Worm (Caenorhabditis elegans) whole organism, L1 larva: ENCODE measurements around the gene srp-3.

Experiments used
- C16A3.4 ChIP-seq: fragments of 150-350 bp; optimal IDR thresholded peaks from 2 replicates; lab custom pipeline; 2014; ENCODE audit warnings: missing biosample characterization, missing genetic modification characterization
- Y116A8C.19 ChIP-seq: sonication (generic microtip); optimal IDR thresholded peaks from 2 replicates; lab custom pipeline; 2016; ENCODE audit warnings: missing compliant biosample characterization, missing genetic modification characterization, borderline replicate concordance
- ceh-63 ChIP-seq: fragments of 200-800 bp; sonication (Bioruptor generic); optimal IDR thresholded peaks from 2 replicates; lab custom pipeline; 2018; ENCODE audit warnings: mild to moderate bottlenecking, missing genetic modification characterization, missing compliant biosample characterization
- ceh-88 ChIP-seq: fragments of 200-800 bp; sonication (Bioruptor generic); IDR thresholded peaks from 2 replicates; pipeline ENCODE4 v1.3.6; 2022; ENCODE audit warnings: missing genetic modification characterization, missing compliant biosample characterization
- ceh-90 ChIP-seq: sonication (generic microtip); optimal IDR thresholded peaks from 2 replicates; lab custom pipeline; 2016; ENCODE audit warnings: missing genetic modification characterization, missing compliant biosample characterization
- ces-1 ChIP-seq: fragments of 150-350 bp; optimal IDR thresholded peaks from 2 replicates; lab custom pipeline; 2014; ENCODE audit warnings: missing biosample characterization, missing genetic modification reagents, missing genetic modification characterization
- dpl-1 ChIP-seq, 3 experiments: fragments of 150-350 bp in 2 of 3; sonication (generic microtip) in 1 of 3; optimal IDR thresholded peaks; 2 replicates each; lab custom pipeline; 2014 to 2017; ENCODE audit warnings: missing biosample characterization in 3 of 3, missing genetic modification characterization in 3 of 3, missing genetic modification reagents in 3 of 3
- efl-1 ChIP-seq, 4 experiments: fragments of 150-350 bp; optimal IDR thresholded peaks in 3 of 4; peaks in 1 of 4; 1 replicate in 1 of 4; 2 replicates in 3 of 4; lab custom pipeline; 2014; ENCODE audit warnings: missing biosample characterization in 2 of 4, missing genetic modification characterization in 2 of 4, missing genetic modification reagents in 2 of 4
- egl-13 ChIP-seq: sonication (generic microtip); optimal IDR thresholded peaks from 2 replicates; lab custom pipeline; 2016; ENCODE audit warnings: missing genotype, missing genetic modification reagents, missing genetic modification characterization, missing compliant biosample characterization
- elt-2 ChIP-seq: sonication (generic microtip); optimal IDR thresholded peaks from 2 replicates; lab custom pipeline; 2016; ENCODE audit warnings: missing genetic modification characterization, mild to moderate bottlenecking, inconsistent platforms, missing compliant biosample characterization, missing genetic modification reagents
- ets-5 ChIP-seq: fragments of 200-800 bp; sonication (Bioruptor generic); IDR thresholded peaks from 2 replicates; pipeline ENCODE4 v1.3.6; 2022; ENCODE audit warnings: missing genetic modification characterization, missing compliant biosample characterization
- fkh-4 ChIP-seq: sonication (generic microtip); optimal IDR thresholded peaks from 2 replicates; lab custom pipeline; 2016; ENCODE audit warnings: missing compliant biosample characterization, missing genetic modification characterization, borderline replicate concordance
- hlh-17 ChIP-seq: fragments of 200-800 bp; sonication (Bioruptor generic); optimal IDR thresholded peaks from 2 replicates; lab custom pipeline; 2018; ENCODE audit warnings: missing genetic modification characterization, mild to moderate bottlenecking, missing compliant biosample characterization, moderate library complexity, borderline replicate concordance
- hpl-2 ChIP-seq: fragments of 150-350 bp; optimal IDR thresholded peaks from 2 replicates; lab custom pipeline; 2014; ENCODE audit warnings: missing biosample characterization, missing genetic modification reagents, missing genetic modification characterization
- isw-1 ChIP-seq: fragments of 200-800 bp; sonication (Bioruptor generic); IDR thresholded peaks from 2 replicates; pipeline ENCODE4 v1.3.6; 2022; ENCODE audit warnings: missing genetic modification characterization, missing compliant biosample characterization
- jun-1 ChIP-seq: fragments of 150-350 bp; optimal IDR thresholded peaks from 2 replicates; lab custom pipeline; 2014; ENCODE audit warnings: missing biosample characterization, missing genetic modification reagents, missing genetic modification characterization
- lsy-2 ChIP-seq, 2 experiments: fragments of 150-350 bp; optimal IDR thresholded peaks; 2 replicates each; lab custom pipeline; 2014; ENCODE audit warnings: missing biosample characterization in 2 of 2, missing genetic modification characterization in 2 of 2
- mef-2 ChIP-seq: fragments of 150-350 bp; optimal IDR thresholded peaks from 2 replicates; lab custom pipeline; 2014; ENCODE audit warnings: missing biosample characterization, missing genetic modification characterization
- nhr-19 ChIP-seq: fragments of 200-800 bp; sonication (Bioruptor generic); conservative IDR thresholded peaks from 2 replicates; pipeline ENCODE4 v1.3.6; 2022; ENCODE audit warnings: missing genetic modification characterization, missing compliant biosample characterization
- nhr-20 ChIP-seq: sonication (generic microtip); optimal IDR thresholded peaks from 2 replicates; lab custom pipeline; 2016; ENCODE audit warnings: mild to moderate bottlenecking, missing genetic modification characterization, missing compliant biosample characterization
- nhr-28 ChIP-seq: fragments of 150-350 bp; optimal IDR thresholded peaks from 2 replicates; lab custom pipeline; 2014; ENCODE audit warnings: missing biosample characterization, missing genetic modification characterization
- nhr-71 ChIP-seq: sonication (generic microtip); optimal IDR thresholded peaks from 2 replicates; lab custom pipeline; 2016; ENCODE audit warnings: mild to moderate bottlenecking, missing genetic modification characterization, moderate library complexity, missing compliant biosample characterization
- nhr-76 ChIP-seq: sonication (generic microtip); optimal IDR thresholded peaks from 2 replicates; lab custom pipeline; 2017; ENCODE audit warnings: missing biosample characterization, missing genetic modification characterization
- nhr-90 ChIP-seq: sonication (generic microtip); optimal IDR thresholded peaks from 2 replicates; lab custom pipeline; 2016; ENCODE audit warnings: mild to moderate bottlenecking, missing genetic modification characterization, missing compliant biosample characterization; ENCODE audit not compliant: poor library complexity
- pag-3 ChIP-seq: sonication (generic microtip); optimal IDR thresholded peaks from 2 replicates; lab custom pipeline; 2017; ENCODE audit warnings: missing genetic modification characterization, mild to moderate bottlenecking, missing compliant biosample characterization, antibody characterized with exemption, borderline replicate concordance; ENCODE audit not compliant: insufficient read depth
- rnt-1 ChIP-seq: sonication (generic microtip); optimal IDR thresholded peaks from 2 replicates; lab custom pipeline; 2016; ENCODE audit warnings: mild to moderate bottlenecking, missing genetic modification characterization, moderate library complexity, missing compliant biosample characterization
- snpc-4 ChIP-seq: fragments of 150-350 bp; optimal IDR thresholded peaks from 2 replicates; lab custom pipeline; 2014; ENCODE audit warnings: missing biosample characterization, missing genetic modification characterization
- snu-23 ChIP-seq: sonication (generic microtip); optimal IDR thresholded peaks from 2 replicates; lab custom pipeline; 2016; ENCODE audit warnings: missing genetic modification characterization, missing compliant biosample characterization
- sptf-1 ChIP-seq: fragments of 150-350 bp; optimal IDR thresholded peaks from 2 replicates; lab custom pipeline; 2014; ENCODE audit warnings: missing biosample characterization, missing genetic modification characterization
- sup-37 ChIP-seq: fragments of 200-800 bp; sonication (Bioruptor generic); optimal IDR thresholded peaks from 2 replicates; lab custom pipeline; 2018; ENCODE audit warnings: mild to moderate bottlenecking, missing genetic modification characterization, missing compliant biosample characterization
- swsn-7 ChIP-seq: sonication (generic microtip); optimal IDR thresholded peaks from 2 replicates; lab custom pipeline; 2016; ENCODE audit warnings: missing genetic modification characterization, missing compliant biosample characterization
- tbx-2 ChIP-seq: sonication (generic microtip); optimal IDR thresholded peaks from 2 replicates; lab custom pipeline; 2016; ENCODE audit warnings: missing genetic modification characterization, missing compliant biosample characterization
- zag-1 ChIP-seq: fragments of 150-350 bp; optimal IDR thresholded peaks from 2 replicates; lab custom pipeline; 2014; ENCODE audit warnings: missing biosample characterization, missing genetic modification characterization
- zip-4 ChIP-seq: fragments of 200-800 bp; sonication (Bioruptor generic); optimal IDR thresholded peaks from 2 replicates; lab custom pipeline; 2018; ENCODE audit warnings: mild to moderate bottlenecking, missing genetic modification characterization, moderate library complexity, missing compliant biosample characterization
- ztf-11 ChIP-seq, 2 experiments: sonication (generic microtip); optimal IDR thresholded peaks; 2 replicates each; lab custom pipeline; 2016 to 2017; ENCODE audit warnings: missing genetic modification characterization in 2 of 2, missing biosample characterization in 1 of 2, missing compliant biosample characterization in 1 of 2

The srp-3 gene

DNA sequence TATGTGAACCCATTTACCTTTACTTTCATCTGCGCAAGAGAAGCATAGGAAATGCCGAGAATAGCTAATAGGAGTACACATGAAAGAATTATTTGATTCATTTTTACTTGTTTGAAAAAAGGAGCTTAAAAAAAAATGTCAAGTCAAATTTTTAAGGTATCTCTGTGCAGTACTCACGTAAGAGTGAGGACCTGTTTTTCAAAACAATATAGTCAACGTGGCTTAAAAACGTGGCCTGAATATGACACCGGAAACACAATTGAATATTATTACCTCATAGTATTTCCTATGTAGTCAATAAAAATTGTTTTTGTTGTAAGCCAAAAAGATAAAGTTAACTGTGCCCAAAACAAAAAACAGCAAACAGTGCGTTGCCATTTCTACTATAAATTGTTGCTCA lies 11.5 kb downstream of the srp-3 start, which contains the start of gene Y32G9A.12:
Y32G9A.12 (minus strand) TSS at position 101 of the 400 bp plus-strand sequence.
- no peak for TF ChIP-seq ets-5 (GFP tag; lab: Robert Waterston, UW)
- TF ChIP-seq mef-2 (tag; lab: Kevin White, UChicago), result no peak
- TF ChIP-seq C16A3.4 (tag; lab: Kevin White, UChicago), result no peak
- no peak for TF ChIP-seq nhr-19
- TF ChIP-seq ces-1 (GFP tag; lab: Kevin White, UChicago), result no peak
- TF ChIP-seq elt-2 (tag; lab: Kevin White, UChicago), result no peak
- no peak for TF ChIP-seq zip-4
- no peak for TF ChIP-seq zag-1 (tag; lab: Kevin White, UChicago)
- TF ChIP-seq hpl-2 (GFP tag; lab: Kevin White, UChicago), result no peak
- TF ChIP-seq ceh-88 (GFP tag; lab: Robert Waterston, UW), result no peak
- TF ChIP-seq Y116A8C.19 (tag; lab: Kevin White, UChicago), result no peak
- no peak for TF ChIP-seq fkh-4 (tag; lab: Kevin White, UChicago)
- TF ChIP-seq swsn-7 (tag; lab: Kevin White, UChicago), result no peak
- TF ChIP-seq snu-23 (GFP tag; lab: Kevin White, UChicago), result no peak
- no peak for TF ChIP-seq hlh-17 (GFP tag; lab: Kevin White, UChicago)
- no peak for TF ChIP-seq egl-13 (tag; lab: Kevin White, UChicago)
- no peak for TF ChIP-seq efl-1 (optimal IDR thresholded peaks at IDR 0.05; lab: Kevin White, UChicago)
- no peak for TF ChIP-seq efl-1 (GFP tag; optimal IDR thresholded peaks at IDR 0.05 in 1 of 2; lab: Kevin White, UChicago)
- TF ChIP-seq nhr-71 (tag; lab: Kevin White, UChicago), result no peak
- TF ChIP-seq nhr-28 (tag; lab: Kevin White, UChicago), result no peak

DNA sequence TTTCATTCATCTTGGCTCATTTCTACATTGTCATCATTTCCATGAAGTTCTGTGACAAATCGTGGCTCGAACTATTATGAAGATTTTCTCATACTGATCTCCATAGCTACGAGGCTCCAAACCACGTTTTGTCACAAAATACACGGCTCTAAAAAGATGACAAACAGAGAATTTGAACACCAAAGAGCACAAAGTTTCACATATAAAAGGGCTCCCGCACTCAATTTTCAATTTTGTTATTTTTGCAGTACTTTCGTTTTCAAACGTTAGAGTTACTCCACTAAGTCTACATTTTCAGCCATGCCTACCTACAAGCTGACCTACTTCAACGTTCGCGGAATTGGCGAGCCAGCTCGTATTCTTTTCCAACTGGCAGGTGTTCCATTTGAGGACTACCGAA lies 12.7 kb downstream of the srp-3 start, which contains the start of gene gst-37:
gst-37 (plus strand) TSS at position 301 of the 400 bp plus-strand sequence.
- no peak for TF ChIP-seq lsy-2 (tag; optimal IDR thresholded peaks at IDR 0.05; lab: Kevin White, UChicago)
- TF ChIP-seq sptf-1, result no peak
- no peak for TF ChIP-seq nhr-20
- no peak for TF ChIP-seq isw-1 (GFP tag; lab: Robert Waterston, UW)
- TF ChIP-seq jun-1, result no peak
- TF ChIP-seq ceh-63 (GFP tag; lab: Kevin White, UChicago), result no peak
- TF ChIP-seq nhr-76 (tag; lab: Kevin White, UChicago), result no peak
- no peak for TF ChIP-seq egl-13 (tag; lab: Kevin White, UChicago)
- TF ChIP-seq sup-37 (GFP tag; lab: Kevin White, UChicago), result no peak
- TF ChIP-seq nhr-90, result no peak
- no peak for TF ChIP-seq Y116A8C.19 (tag; lab: Kevin White, UChicago)
- no peak for TF ChIP-seq pag-3
- no peak for TF ChIP-seq ceh-88 (GFP tag; lab: Robert Waterston, UW)
- no peak for TF ChIP-seq dpl-1 (GFP tag; optimal IDR thresholded peaks at IDR 0.05; lab: Kevin White, UChicago)
- TF ChIP-seq, all 84 proteins: peak for 0

DNA sequence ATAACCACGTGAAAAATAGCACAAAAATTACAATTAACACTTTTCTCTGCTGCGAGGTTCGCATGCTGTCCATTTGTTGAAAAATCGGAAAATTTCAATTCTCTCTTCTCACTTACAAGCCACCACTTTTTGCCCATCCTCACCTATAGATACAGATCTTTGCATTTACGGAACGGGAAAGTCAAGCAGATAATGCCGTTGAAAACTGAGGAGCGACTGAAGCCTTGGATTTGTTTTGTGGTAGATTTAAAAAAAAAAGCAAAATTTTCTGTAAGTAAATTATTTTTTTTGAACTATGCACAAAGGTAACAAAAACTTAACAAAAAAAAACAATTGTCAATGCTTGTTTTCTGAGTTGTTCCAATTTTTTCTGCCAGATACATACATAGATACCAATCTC lies 16.8 kb downstream of the srp-3 start, which contains the start of gene T06A1.1:
T06A1.1 (minus strand) TSS at position 101 of the 400 bp plus-strand sequence.
- TF ChIP-seq nhr-20, result no peak

DNA sequence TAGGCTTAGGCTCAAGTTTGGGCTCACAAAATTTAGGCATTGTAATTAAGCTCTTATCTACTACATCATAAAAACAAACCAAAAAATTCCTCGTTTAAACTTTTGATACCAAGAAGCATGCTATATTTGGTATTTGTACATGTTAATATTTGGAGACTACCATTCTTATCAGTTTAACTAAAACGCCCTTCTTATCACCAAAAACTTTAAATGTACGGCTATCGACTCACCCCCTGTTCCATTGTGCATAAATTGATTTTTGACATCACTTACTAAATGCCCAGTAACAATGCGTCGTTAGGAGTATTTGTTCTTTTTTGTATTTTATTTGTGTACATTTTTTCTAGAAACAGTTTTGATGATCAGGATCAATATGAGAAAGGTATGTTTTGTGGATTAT lies 18.4 kb downstream of the srp-3 start, which contains the start of gene T06A1.5:
T06A1.5 (plus strand) TSS at position 209 of the 400 bp plus-strand sequence.
- peak; percentile 75 for TF ChIP-seq elt-2 (tag; lab: Kevin White, UChicago)
- TF ChIP-seq ceh-90 (tag; lab: Kevin White, UChicago), result no peak
- TF ChIP-seq tbx-2 (tag; lab: Kevin White, UChicago), result no peak
- no peak for TF ChIP-seq rnt-1 (tag; lab: Kevin White, UChicago)
- no peak for TF ChIP-seq snpc-4 (tag; lab: Kevin White, UChicago)
- no peak for TF ChIP-seq ztf-11 (tag; optimal IDR thresholded peaks at IDR 0.05; lab: Kevin White, UChicago)
